Worm (Caenorhabditis elegans): ENCODE data around the gene Y39A1A.2.

Y39A1A.2 gene

ce11 chrIII:10624564-10624963, 21.2 kb upstream of the Y39A1A.2 start (continued):
- TF ChIP-seq arid-1 (GFP tag; conservative IDR thresholded peaks at IDR 0.05) = peak; percentile 95
- 0 out of 2 replicates have a peak, but pooled peaks have one; percentile 21 for TF ChIP-seq set-16 (GFP tag; IDR thresholded peaks at IDR 0.05)
- TF ChIP-seq nhr-237 (tag; optimal IDR thresholded peaks at IDR 0.05) = no peak
- peak; percentile 94 for TF ChIP-seq egl-43 (GFP tag; IDR thresholded peaks at IDR 0.05)
- peak; percentile 99 for TF ChIP-seq lim-7 (GFP tag; IDR thresholded peaks at IDR 0.05)
- 0 out of 2 replicates have a peak, but pooled peaks have one; percentile 27 for TF ChIP-seq zfp-3 (GFP tag; conservative IDR thresholded peaks at IDR 0.05)
- no peak for TF ChIP-seq zfp-2 (tag; optimal IDR thresholded peaks at IDR 0.05)
- TF ChIP-seq F37D6.2 (tag; optimal IDR thresholded peaks at IDR 0.05) = no peak
- peak; percentile 30 for TF ChIP-seq gei-8 (GFP tag; optimal IDR thresholded peaks at IDR 0.05)
- no peak for TF ChIP-seq zag-1 (tag; optimal IDR thresholded peaks at IDR 0.05)
- peak; percentile 44 for TF ChIP-seq unc-130 (GFP tag; optimal IDR thresholded peaks at IDR 0.05)
- TF ChIP-seq nhr-41 (GFP tag; IDR thresholded peaks at IDR 0.05) = 0 out of 2 replicates have a peak, but pooled peaks have one; percentile 53
- TF ChIP-seq ZK546.5 (tag; optimal IDR thresholded peaks at IDR 0.05) = no peak
- 0 out of 2 replicates have a peak, but pooled peaks have one; percentile 17 for TF ChIP-seq mxl-2 (GFP tag; conservative IDR thresholded peaks at IDR 0.05)
- TF ChIP-seq mxl-3 (GFP tag; optimal IDR thresholded peaks at IDR 0.05) = peak; percentile 20
- TF ChIP-seq ztf-7 (tag; optimal IDR thresholded peaks at IDR 0.05) = no peak
- TF ChIP-seq ceh-62 (tag; optimal IDR thresholded peaks at IDR 0.05) = no peak
- peak; percentile 66 for TF ChIP-seq F49E8.2 (tag; optimal IDR thresholded peaks at IDR 0.05; ENCODE audit: borderline replicate concordance)
- peak; percentile 97 for TF ChIP-seq F44E2.7 (GFP tag; IDR thresholded peaks at IDR 0.05)
- TF ChIP-seq php-3 (GFP tag; IDR thresholded peaks at IDR 0.05) = peak; percentile 74; the same call in 1 of the 2 replicates
- TF ChIP-seq dve-1 (tag; optimal IDR thresholded peaks at IDR 0.05; ENCODE audit: insufficient read depth) = peak; percentile 46
- peak in 1 of 2 experiments; percentile 63 for TF ChIP-seq daf-16 (GFP tag; optimal IDR thresholded peaks at IDR 0.05)
- peak; percentile 78 for TF ChIP-seq daf-16 (tag; optimal IDR thresholded peaks at IDR 0.05)
- TF ChIP-seq ctbp-1 (GFP tag; IDR thresholded peaks at IDR 0.05) = peak; percentile 73; the same call in 1 of the 2 replicates
- peak; percentile 72 for TF ChIP-seq T26A8.4 (GFP tag; IDR thresholded peaks at IDR 0.05)
- TF ChIP-seq lsy-2 (tag; optimal IDR thresholded peaks at IDR 0.05) = peak in 1 of 2 experiments; percentile 46
- TF ChIP-seq lin-1 (GFP tag; IDR thresholded peaks at IDR 0.05) = peak; percentile 64; the same call in 1 of the 2 replicates
- TF ChIP-seq snpc-4 (tag; optimal IDR thresholded peaks at IDR 0.05) = no peak
- TF ChIP-seq unc-39 (tag; optimal IDR thresholded peaks at IDR 0.05) = no peak
- peak; percentile 57 for TF ChIP-seq duxl-1 (tag; optimal IDR thresholded peaks at IDR 0.05; ENCODE audit: poor library complexity)
- TF ChIP-seq jun-1 (tag; optimal IDR thresholded peaks at IDR 0.05) = no peak
- no peak for TF ChIP-seq daf-12 (tag; optimal IDR thresholded peaks at IDR 0.05)
- TF ChIP-seq hmg-1.1 (GFP tag; IDR thresholded peaks at IDR 0.05) = peak; percentile 74
- TF ChIP-seq ZK337.2 (GFP tag; IDR thresholded peaks at IDR 0.05) = peak; percentile 79
- no peak for TF ChIP-seq aha-1 (tag)
- no peak for TF ChIP-seq F10B5.3 (tag; optimal IDR thresholded peaks at IDR 0.05)
- TF ChIP-seq nhr-11 (tag; optimal IDR thresholded peaks at IDR 0.05) = no peak
- TF ChIP-seq aly-2 (tag; optimal IDR thresholded peaks at IDR 0.05) = no peak
- no peak for TF ChIP-seq ces-1 (GFP tag; optimal IDR thresholded peaks at IDR 0.05)
- TF ChIP-seq sdz-12 (GFP tag; optimal IDR thresholded peaks at IDR 0.05) = peak; percentile 56
- TF ChIP-seq Y105C5A.15 (GFP tag; IDR thresholded peaks at IDR 0.05) = 0 out of 2 replicates have a peak, but pooled peaks have one; percentile 48
- TF ChIP-seq madf-5 (GFP tag; IDR thresholded peaks at IDR 0.05) = peak; percentile 69 to 94; a peak in 3 of 4 replicates
- TF ChIP-seq pqm-1 (tag; optimal IDR thresholded peaks at IDR 0.05) = no peak
- TF ChIP-seq spr-3 (GFP tag; optimal IDR thresholded peaks at IDR 0.05) = peak; percentile 60
- TF ChIP-seq hif-1 (tag; optimal IDR thresholded peaks at IDR 0.05) = peak in 1 of 2 experiments; percentile 23
- no peak for TF ChIP-seq unc-62 (GFP tag; optimal IDR thresholded peaks at IDR 0.05 in 1 of 2)
- no peak for TF ChIP-seq unc-62 (tag; optimal IDR thresholded peaks at IDR 0.05)
- TF ChIP-seq lin-29 (GFP tag; IDR thresholded peaks at IDR 0.05) = no peak
- peak; percentile 58 for TF ChIP-seq spr-1 (tag; optimal IDR thresholded peaks at IDR 0.05)
- TF ChIP-seq ama-1 (optimal IDR thresholded peaks at IDR 0.05) = peak; percentile 22
- peak; percentile 48 for TF ChIP-seq rbr-2 (tag; optimal IDR thresholded peaks at IDR 0.05)
- peak; percentile 71 for TF ChIP-seq madf-9 (GFP tag; conservative IDR thresholded peaks at IDR 0.05)
